Fruit fly (Drosophila melanogaster) whole organism, embryonic: Measurements from ENCODE around the gene CG32298.

Experiments used
- Ada2b ChIP-seq: fragments of 200-800 bp; sonication (Bioruptor generic); IDR thresholded peaks from 2 replicates; pipeline ENCODE4 v1.3.6; 2022; ENCODE audit warnings: missing biosample characterization, missing genetic modification characterization
- Aef1 ChIP-seq: fragments of 200-800 bp; sonication (Bioruptor generic); IDR thresholded peaks from 3 replicates; pipeline ENCODE4 v1.3.6; 2022; ENCODE audit warnings: missing biosample characterization, missing genetic modification characterization
- Atf-2 ChIP-seq: fragments of 200-800 bp; sonication (Bioruptor generic); optimal IDR thresholded peaks from 2 replicates; lab custom pipeline; 2016; ENCODE audit warnings: missing biosample characterization, missing genetic modification characterization
- CG10147 ChIP-seq: fragments of 200-800 bp; sonication (Bioruptor generic); optimal IDR thresholded peaks from 2 replicates; lab custom pipeline; 2019; ENCODE audit warnings: missing biosample characterization, mild to moderate bottlenecking, missing genetic modification characterization, moderate library complexity
- CG10321 ChIP-seq: fragments of 200-800 bp; sonication (Bioruptor generic); IDR thresholded peaks from 2 replicates; pipeline ENCODE4 v1.3.6; 2022; ENCODE audit warnings: missing biosample characterization, missing genetic modification characterization
- CG10959 ChIP-seq: fragments of 200-800 bp; sonication (Bioruptor generic); IDR thresholded peaks from 2 replicates; pipeline ENCODE4 v1.3.6; 2022; ENCODE audit warnings: missing biosample characterization, missing genetic modification characterization
- CG11504 ChIP-seq: fragments of 200-800 bp; sonication (Bioruptor generic); optimal IDR thresholded peaks from 3 replicates; lab custom pipeline; 2019; ENCODE audit warnings: missing biosample characterization, mild to moderate bottlenecking, missing genetic modification characterization, moderate library complexity
- CG13775 ChIP-seq: fragments of 200-800 bp; sonication (Bioruptor generic); optimal IDR thresholded peaks from 3 replicates; lab custom pipeline; 2017; ENCODE audit warnings: missing biosample characterization, mild to moderate bottlenecking, missing genetic modification characterization
- CG14014 ChIP-seq: fragments of 200-800 bp; sonication (Bioruptor generic); IDR thresholded peaks from 2 replicates; pipeline ENCODE4 v1.3.6; 2022; ENCODE audit warnings: missing biosample characterization, missing genetic modification characterization
- CG14710 ChIP-seq: fragments of 200-800 bp; sonication (Bioruptor generic); optimal IDR thresholded peaks from 3 replicates; lab custom pipeline; 2019; ENCODE audit warnings: missing biosample characterization, mild to moderate bottlenecking, missing genetic modification characterization, moderate library complexity
- CG15011 ChIP-seq: fragments of 200-800 bp; sonication (Bioruptor generic); optimal IDR thresholded peaks from 3 replicates; lab custom pipeline; 2018; ENCODE audit warnings: missing biosample characterization, mild to moderate bottlenecking, missing genetic modification characterization
- CG18764 ChIP-seq: fragments of 200-800 bp; sonication (Bioruptor generic); optimal IDR thresholded peaks from 3 replicates; lab custom pipeline; 2016; ENCODE audit warnings: missing biosample characterization, missing genetic modification characterization
- CG2875 ChIP-seq: fragments of 200-800 bp; sonication (Bioruptor generic); optimal IDR thresholded peaks from 2 replicates; lab custom pipeline; 2017; ENCODE audit warnings: missing biosample characterization, mild to moderate bottlenecking, missing genetic modification characterization, missing genetic modification reagents
- CG30020 ChIP-seq: fragments of 200-800 bp; optimal IDR thresholded peaks from 2 replicates; lab custom pipeline; 2019; ENCODE audit warnings: missing biosample characterization, mild to moderate bottlenecking, missing genetic modification characterization, moderate library complexity
- CG31224 ChIP-seq: fragments of 200-800 bp; sonication (Bioruptor generic); IDR thresholded peaks from 2 replicates; pipeline ENCODE4 v1.3.6; 2022; ENCODE audit warnings: missing biosample characterization, missing genetic modification characterization
- CG32772 ChIP-seq: fragments of 200-800 bp; sonication (Bioruptor generic); IDR thresholded peaks from 2 replicates; pipeline ENCODE4 v1.3.6; 2022; ENCODE audit warnings: missing biosample characterization, missing genetic modification characterization
- CG4360 ChIP-seq: fragments of 200-800 bp; sonication (Bioruptor generic); IDR thresholded peaks from 2 replicates; pipeline ENCODE4 v1.3.6; 2022; ENCODE audit warnings: missing biosample characterization, missing genetic modification characterization
- CG43689 ChIP-seq: fragments of 200-800 bp; sonication (Bioruptor generic); IDR thresholded peaks from 2 replicates; pipeline ENCODE4 v1.3.6; 2022; ENCODE audit warnings: missing biosample characterization, missing genetic modification characterization
- CG6689 ChIP-seq: fragments of 200-800 bp; sonication (Bioruptor generic); IDR thresholded peaks from 2 replicates; pipeline ENCODE4 v1.3.6; 2022; ENCODE audit warnings: missing biosample characterization, missing genetic modification characterization
- CG8089 ChIP-seq: fragments of 200-800 bp; sonication (Bioruptor generic); optimal IDR thresholded peaks from 3 replicates; lab custom pipeline; 2016; ENCODE audit warnings: missing biosample characterization, missing genetic modification characterization
- CG8290 ChIP-seq, 3 experiments: fragments of 200-800 bp; sonication (Bioruptor generic); optimal IDR thresholded peaks; 2 replicates each; lab custom pipeline; 2016 to 2019; ENCODE audit warnings: missing biosample characterization in 3 of 3, missing genetic modification characterization in 3 of 3, mild to moderate bottlenecking in 2 of 3, moderate library complexity in 1 of 3
- Dip3 ChIP-seq: fragments of 200-800 bp; sonication (Bioruptor generic); optimal IDR thresholded peaks from 3 replicates; lab custom pipeline; 2016; ENCODE audit warnings: missing biosample characterization, missing genetic modification characterization
- Ets97D ChIP-seq: fragments of 200-800 bp; sonication (Bioruptor generic); optimal IDR thresholded peaks from 3 replicates; lab custom pipeline; 2016; ENCODE audit warnings: missing biosample characterization, missing genetic modification characterization
- Fer2 ChIP-seq: fragments of 200-800 bp; sonication (Bioruptor generic); optimal IDR thresholded peaks from 2 replicates; lab custom pipeline; 2018; ENCODE audit warnings: missing biosample characterization, mild to moderate bottlenecking, missing genetic modification characterization, moderate library complexity
- Fer3 ChIP-seq: fragments of 200-800 bp; sonication (Bioruptor generic); optimal IDR thresholded peaks from 2 replicates; lab custom pipeline; 2018; ENCODE audit warnings: missing biosample characterization, mild to moderate bottlenecking, missing genetic modification characterization, moderate library complexity
- HLH3B ChIP-seq: fragments of 200-800 bp; sonication (Bioruptor generic); IDR thresholded peaks from 2 replicates; pipeline ENCODE4 v1.3.6; 2022; ENCODE audit warnings: missing biosample characterization, missing genetic modification characterization
- Hmx ChIP-seq: fragments of 200-800 bp; sonication (Bioruptor generic); optimal IDR thresholded peaks from 2 replicates; lab custom pipeline; 2016; ENCODE audit warnings: missing biosample characterization, missing genetic modification characterization
- Hr3 ChIP-seq: fragments of 200-800 bp; sonication (Bioruptor generic); optimal IDR thresholded peaks from 3 replicates; lab custom pipeline; 2016; ENCODE audit warnings: missing biosample characterization, missing genetic modification characterization
- Mrtf ChIP-seq: fragments of 200-800 bp; sonication (Bioruptor generic); IDR thresholded peaks from 3 replicates; pipeline ENCODE4 v1.3.6; 2022; ENCODE audit warnings: missing biosample characterization, missing genetic modification characterization
- Opbp ChIP-seq: fragments of 200-800 bp; sonication (Bioruptor generic); IDR thresholded peaks from 3 replicates; pipeline ENCODE4 v1.3.6; 2022; ENCODE audit warnings: missing biosample characterization, missing genetic modification characterization; ENCODE audit not compliant: partially characterized antibody
- croc ChIP-seq: fragments of 200-800 bp; sonication (Bioruptor generic); conservative IDR thresholded peaks from 3 replicates; pipeline ENCODE4 v1.3.6; 2022; ENCODE audit warnings: missing biosample characterization, missing genetic modification characterization
- crp ChIP-seq, 2 experiments: fragments of 200-800 bp; sonication (Bioruptor generic); optimal IDR thresholded peaks; 2 replicates in 1 of 2; 3 replicates in 1 of 2; lab custom pipeline; 2017; ENCODE audit warnings: missing biosample characterization in 2 of 2, missing genetic modification characterization in 2 of 2, mild to moderate bottlenecking in 1 of 2, moderate library complexity in 1 of 2
- danr ChIP-seq: fragments of 200-800 bp; sonication (Bioruptor generic); IDR thresholded peaks from 2 replicates; pipeline ENCODE4 v1.3.6; 2022; ENCODE audit warnings: missing biosample characterization, missing genetic modification characterization
- grn ChIP-seq: fragments of 200-800 bp; sonication (Bioruptor generic); optimal IDR thresholded peaks from 3 replicates; lab custom pipeline; 2017; ENCODE audit warnings: missing biosample characterization, missing genetic modification characterization
- gsb ChIP-seq: fragments of 200-800 bp; sonication (Bioruptor generic); IDR thresholded peaks from 2 replicates; pipeline ENCODE4 v1.3.6; 2022; ENCODE audit warnings: missing biosample characterization, missing genetic modification characterization
- h ChIP-seq: fragments of >200 bp; optimal IDR thresholded peaks from 2 replicates; lab custom pipeline; 2017
- ken ChIP-seq: fragments of 200-800 bp; sonication (Bioruptor generic); IDR thresholded peaks from 3 replicates; pipeline ENCODE4 v1.3.6; 2022; ENCODE audit warnings: missing biosample characterization, missing genetic modification characterization
- knrl ChIP-seq: fragments of 200-800 bp; sonication (Bioruptor generic); IDR thresholded peaks from 3 replicates; pipeline ENCODE4 v1.3.6; 2022; ENCODE audit warnings: missing biosample characterization, missing genetic modification characterization; ENCODE audit not compliant: partially characterized antibody
- lab ChIP-seq: fragments of 200-800 bp; sonication (Bioruptor generic); optimal IDR thresholded peaks from 3 replicates; lab custom pipeline; 2017; ENCODE audit warnings: missing biosample characterization, missing genetic modification characterization, mild to moderate bottlenecking, moderate library complexity, missing genetic modification reagents
- mirr ChIP-seq: fragments of 200-800 bp; sonication (Bioruptor generic); optimal IDR thresholded peaks from 3 replicates; lab custom pipeline; 2018; ENCODE audit warnings: missing biosample characterization, mild to moderate bottlenecking, missing genetic modification characterization
- mld ChIP-seq: fragments of 200-800 bp; sonication (Bioruptor generic); IDR thresholded peaks from 3 replicates; pipeline ENCODE4 v1.3.6; 2022; ENCODE audit warnings: missing biosample characterization, missing genetic modification characterization; ENCODE audit not compliant: partially characterized antibody
- nerfin-2 ChIP-seq: fragments of 200-800 bp; sonication (Bioruptor generic); IDR thresholded peaks from 2 replicates; pipeline ENCODE4 v1.3.6; 2022; ENCODE audit warnings: missing biosample characterization, missing genetic modification characterization; ENCODE audit not compliant: partially characterized antibody
- oc ChIP-seq: fragments of 200-800 bp; sonication (Bioruptor generic); optimal IDR thresholded peaks from 2 replicates; lab custom pipeline; 2018; ENCODE audit warnings: missing biosample characterization, mild to moderate bottlenecking, missing genetic modification characterization, moderate library complexity
- pros ChIP-seq: fragments of 200-800 bp; sonication (Bioruptor generic); optimal IDR thresholded peaks from 3 replicates; lab custom pipeline; 2019; ENCODE audit warnings: missing biosample characterization, mild to moderate bottlenecking, missing genetic modification characterization, moderate library complexity
- pzg ChIP-seq: fragments of 200-800 bp; sonication (Bioruptor generic); optimal IDR thresholded peaks from 3 replicates; lab custom pipeline; 2018; ENCODE audit warnings: missing biosample characterization, mild to moderate bottlenecking, missing genetic modification characterization, moderate library complexity
- sisA ChIP-seq: fragments of 200-800 bp; sonication (Bioruptor generic); IDR thresholded peaks from 2 replicates; pipeline ENCODE4 v1.3.6; 2022; ENCODE audit warnings: missing biosample characterization, missing genetic modification characterization
- tna ChIP-seq: fragments of 200-800 bp; sonication (Bioruptor generic); IDR thresholded peaks from 2 replicates; pipeline ENCODE4 v1.3.6; 2022; ENCODE audit warnings: missing biosample characterization, missing genetic modification characterization; ENCODE audit not compliant: partially characterized antibody
- tx ChIP-seq: fragments of 200-800 bp; sonication (Bioruptor generic); optimal IDR thresholded peaks from 2 replicates; lab custom pipeline; 2016; ENCODE audit warnings: missing biosample characterization, missing genetic modification characterization
- wdn ChIP-seq: fragments of 200-800 bp; sonication (Bioruptor generic); IDR thresholded peaks from 2 replicates; pipeline ENCODE4 v1.3.6; 2022; ENCODE audit warnings: missing biosample characterization, missing genetic modification characterization
- zen ChIP-seq: fragments of 200-800 bp; sonication (Bioruptor generic); optimal IDR thresholded peaks from 3 replicates; lab custom pipeline; 2018; ENCODE audit warnings: missing biosample characterization, mild to moderate bottlenecking, missing genetic modification characterization, moderate library complexity

The CG32298 gene

dm6 chr3L:2377114-2377783 is 13.5 kb downstream of the CG32298 start, which contains the start of the genes CG15877 and Svil (continued):
- no peak for TF ChIP-seq mirr (GFP tag; lab: Kevin White, UChicago)
- no peak for TF ChIP-seq CG2875
- TF ChIP-seq CG10321 = no peak
- TF ChIP-seq lab (GFP tag; lab: Kevin White, UChicago) = peak; percentile 2
- no peak for TF ChIP-seq Dip3 (GFP tag; lab: Kevin White, UChicago)
- no peak for TF ChIP-seq CG10959 (GFP tag; lab: Robert Waterston, UW)
- no peak for TF ChIP-seq Fer3 (tag; lab: Kevin White, UChicago)
- TF ChIP-seq CG14710 (tag; lab: Kevin White, UChicago) = peak; percentile 83
- TF ChIP-seq Fer2 (tag; lab: Kevin White, UChicago) = no peak
- TF ChIP-seq pzg (GFP tag; lab: Kevin White, UChicago) = peak; percentile 72
- TF ChIP-seq grn = no peak
- TF ChIP-seq sisA (GFP tag; lab: Robert Waterston, UW) = no peak
- no peak for TF ChIP-seq pros (GFP tag; lab: Kevin White, UChicago)
- TF ChIP-seq Hr3 = no peak
- TF ChIP-seq crp (GFP tag; optimal IDR thresholded peaks at IDR 0.05; lab: Kevin White, UChicago) = peak; percentile 19 to 85
- no peak for TF ChIP-seq Atf-2
- TF ChIP-seq Hmx = no peak
- no peak for TF ChIP-seq HLH3B (GFP tag; lab: Robert Waterston, UW)
- TF ChIP-seq CG10147 = no peak
- TF ChIP-seq Ets97D = peak; percentile 56
- TF ChIP-seq CG6689 (GFP tag; lab: Robert Waterston, UW) = no peak
- TF ChIP-seq Ada2b (GFP tag; lab: Robert Waterston, UW) = no peak
- TF ChIP-seq oc (tag; lab: Kevin White, UChicago) = no peak
- TF ChIP-seq CG30020 (tag; lab: Kevin White, UChicago) = no peak
- TF ChIP-seq CG8290 (GFP tag; optimal IDR thresholded peaks at IDR 0.05; lab: Kevin White, UChicago) = no peak
- peak in 1 of 2 experiments; percentile 48 for TF ChIP-seq CG8290 (tag; optimal IDR thresholded peaks at IDR 0.05; lab: Kevin White, UChicago)
- no peak for TF ChIP-seq zen (tag; lab: Kevin White, UChicago)
- no peak for TF ChIP-seq CG13775 (GFP tag; lab: Kevin White, UChicago)
- TF ChIP-seq knrl (GFP tag; lab: Robert Waterston, UW) = 0 out of 3 replicates have a peak, but pooled peaks have one; percentile 30
- peak; percentile 37 for TF ChIP-seq CG11504 (tag; lab: Kevin White, UChicago)
- no peak for TF ChIP-seq Aef1 (GFP tag; lab: Robert Waterston, UW)
- no peak for TF ChIP-seq wdn (GFP tag; lab: Robert Waterston, UW)
- 0 out of 3 replicates have a peak, but pooled peaks have one; percentile 9 for TF ChIP-seq ken
- peak; percentile 18; the same call in 1 of the 2 replicates for TF ChIP-seq CG14014 (GFP tag; lab: Robert Waterston, UW)
- TF ChIP-seq CG31224 (GFP tag; lab: Robert Waterston, UW) = no peak
- TF ChIP-seq h = no peak
- TF ChIP-seq tx = no peak
- TF ChIP-seq CG18764 (GFP tag; lab: Kevin White, UChicago) = no peak
- no peak for TF ChIP-seq mld (GFP tag; lab: Robert Waterston, UW)
- no peak for TF ChIP-seq CG32772 (GFP tag; lab: Robert Waterston, UW)
- TF ChIP-seq nerfin-2 (GFP tag; lab: Robert Waterston, UW) = 0 out of 2 replicates have a peak, but pooled peaks have one; percentile 19
- TF ChIP-seq danr (GFP tag; lab: Robert Waterston, UW) = no peak
- TF ChIP-seq Opbp (GFP tag; lab: Robert Waterston, UW) = peak; percentile 59; the same call in 2 of the 3 replicates
- no peak for TF ChIP-seq croc
- no peak for TF ChIP-seq CG43689 (GFP tag; lab: Robert Waterston, UW)
- TF ChIP-seq Mrtf (GFP tag; lab: Robert Waterston, UW) = no peak
- no peak for TF ChIP-seq CG8089 (GFP tag; lab: Kevin White, UChicago)
- TF ChIP-seq CG15011 (GFP tag; lab: Kevin White, UChicago) = no peak
- TF ChIP-seq CG4360 (GFP tag; lab: Robert Waterston, UW) = no peak
- TF ChIP-seq gsb (GFP tag; lab: Robert Waterston, UW) = no peak
- TF ChIP-seq tna (GFP tag; lab: Robert Waterston, UW) = no peak
